Worm (Caenorhabditis elegans): ENCODE results near the gene gid-7.
A peak's percentile ranks its signal among the peaks of the same experiment; 100 is the strongest.

The gid-7 gene

DNA sequence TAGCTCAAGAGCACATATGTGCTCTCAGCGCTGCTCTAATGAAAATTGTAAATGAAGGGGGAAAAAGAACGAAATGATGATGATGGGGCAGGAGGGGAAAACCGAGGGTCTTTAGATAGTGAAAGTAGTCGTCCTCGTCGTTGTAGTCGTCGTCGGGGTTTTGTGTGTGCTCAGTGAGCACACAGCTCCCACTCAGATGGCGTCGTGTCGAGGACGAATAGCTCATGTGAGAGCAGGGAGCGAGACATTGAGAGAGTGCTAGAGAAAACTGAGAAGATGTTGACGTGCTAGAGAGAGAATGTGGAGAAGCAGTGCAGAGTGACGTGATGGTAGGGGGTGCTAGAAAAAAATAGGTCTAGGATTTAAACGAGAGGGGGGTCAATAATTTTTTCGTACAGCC is 39.1 kb downstream of the gid-7 start:
- TF ChIP-seq ces-1 (GFP tag; optimal IDR thresholded peaks at IDR 0.05) (peak; percentile 27), mab-5 (tag; optimal IDR thresholded peaks at IDR 0.05) (no peak), unc-120 (tag; optimal IDR thresholded peaks at IDR 0.05; ENCODE audit: poor library complexity, severe bottlenecking) (no peak)

DNA sequence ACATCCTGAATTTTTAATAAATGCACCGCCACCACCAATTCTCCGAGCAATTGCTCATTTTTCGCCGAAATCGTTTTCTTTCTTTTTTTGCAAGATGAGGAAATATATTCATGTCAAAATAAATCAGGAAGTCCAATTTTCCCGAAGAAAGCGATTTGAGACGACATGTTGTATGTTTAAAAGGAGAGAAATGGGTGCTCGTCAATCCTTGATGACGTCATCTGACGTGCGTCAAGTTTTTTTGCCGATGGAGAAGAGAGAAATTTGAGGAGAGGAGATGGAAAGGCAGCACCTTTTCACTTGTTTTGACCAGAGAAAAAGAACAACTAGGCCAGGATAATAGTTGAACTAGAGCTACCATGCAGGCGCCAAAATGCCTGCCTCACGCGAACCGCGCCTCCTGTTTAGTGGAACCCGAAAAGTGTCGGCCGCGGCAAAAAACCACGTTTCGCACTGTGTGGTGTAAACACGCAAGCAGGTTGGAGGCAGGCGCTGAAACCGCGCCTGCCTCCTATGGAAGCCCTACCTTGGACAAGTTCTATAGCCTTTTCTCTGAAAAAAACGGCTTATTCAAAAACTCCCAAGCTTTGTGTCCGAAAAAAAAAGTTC is 40.5 kb downstream of the gid-7 start:
- peak; percentile 40 for TF ChIP-seq unc-62 (GFP tag; optimal IDR thresholded peaks at IDR 0.05)
- no peak for TF ChIP-seq elt-1 (tag; optimal IDR thresholded peaks at IDR 0.05; ENCODE audit: borderline replicate concordance, insufficient read depth)
- no peak for TF ChIP-seq nhr-237 (tag; optimal IDR thresholded peaks at IDR 0.05)
- peak; percentile 10 for TF ChIP-seq ces-1 (GFP tag; optimal IDR thresholded peaks at IDR 0.05)

DNA sequence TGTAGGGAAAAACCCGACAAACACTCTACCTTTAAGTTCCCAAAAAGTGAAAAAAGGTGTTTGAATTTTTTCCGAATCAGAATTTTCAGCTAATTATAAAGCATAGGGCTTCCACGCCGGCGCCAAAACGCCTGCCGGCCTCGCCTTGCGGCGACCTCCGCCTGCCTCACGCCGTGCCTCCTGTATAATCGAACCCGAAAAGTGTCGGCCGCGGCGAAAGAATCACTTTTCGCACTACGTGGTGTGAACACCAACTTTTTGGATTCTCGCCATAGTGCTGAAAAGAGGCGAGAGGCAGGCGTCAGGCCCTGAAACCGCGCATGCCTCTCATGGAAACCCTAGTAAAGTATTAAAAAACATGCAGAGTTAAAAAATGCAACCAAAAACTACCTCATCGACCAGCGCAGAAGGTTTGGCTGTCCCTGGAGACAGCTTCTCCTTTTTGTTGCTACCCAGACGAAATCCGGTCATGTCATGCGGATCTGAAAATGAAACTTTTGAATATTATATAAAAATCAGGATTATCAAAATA is 41.3 kb downstream of the gid-7 start, which contains the start of gene nrsn-1:
TSS of gene nrsn-1 (minus strand) at position 482 of the 532 bp plus-strand sequence.
- TF ChIP-seq nhr-237 (tag; optimal IDR thresholded peaks at IDR 0.05) (no peak), drap-1 (GFP tag; optimal IDR thresholded peaks at IDR 0.05) (no peak), cnd-1 (tag; optimal IDR thresholded peaks at IDR 0.05) (no peak), elt-3 (tag; optimal IDR thresholded peaks at IDR 0.05) (no peak)

DNA sequence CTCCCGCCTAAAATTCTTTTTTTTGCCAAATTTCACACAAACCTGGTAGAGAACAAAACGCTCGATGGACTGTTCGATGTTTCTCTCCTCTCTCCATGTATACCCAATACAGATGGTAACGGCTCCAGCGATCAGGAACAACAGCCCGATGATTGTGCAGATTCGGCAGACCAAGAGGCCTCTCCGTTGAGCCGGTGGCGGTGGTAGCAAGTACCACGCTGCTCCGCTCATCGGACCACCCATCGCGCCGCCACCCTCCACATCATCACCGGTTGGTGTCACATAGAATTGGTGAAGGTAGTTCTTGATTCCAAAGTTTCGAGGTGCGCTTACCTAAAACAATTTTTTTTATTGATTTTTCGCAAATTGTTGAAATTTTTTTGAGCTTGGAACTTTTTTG is 42.1 kb downstream of the gid-7 start:
- TF ChIP-seq zip-8 (tag; optimal IDR thresholded peaks at IDR 0.05), result no peak
- TF ChIP-seq mls-2 (tag; optimal IDR thresholded peaks at IDR 0.05), result no peak
- no peak for TF ChIP-seq sptf-1 (tag; optimal IDR thresholded peaks at IDR 0.05)
- TF ChIP-seq nhr-28 (tag; optimal IDR thresholded peaks at IDR 0.05), result no peak
- TF ChIP-seq blmp-1 (tag; optimal IDR thresholded peaks at IDR 0.05), result no peak
- TF ChIP-seq nhr-76 (tag; optimal IDR thresholded peaks at IDR 0.05), result no peak
- TF ChIP-seq ceh-39 (tag; optimal IDR thresholded peaks at IDR 0.05), result no peak
- TF ChIP-seq hlh-1 (tag; optimal IDR thresholded peaks at IDR 0.05), result no peak
- no peak for TF ChIP-seq ham-2 (GFP tag; optimal IDR thresholded peaks at IDR 0.05)
- no peak for TF ChIP-seq nhr-2 (tag; optimal IDR thresholded peaks at IDR 0.05)
- TF ChIP-seq ces-1 (GFP tag; optimal IDR thresholded peaks at IDR 0.05), result no peak
- TF ChIP-seq mab-5 (tag; optimal IDR thresholded peaks at IDR 0.05), result no peak
- no peak for TF ChIP-seq unc-39 (tag; optimal IDR thresholded peaks at IDR 0.05)
- no peak for TF ChIP-seq nhr-237 (tag; optimal IDR thresholded peaks at IDR 0.05)
- no peak for TF ChIP-seq mep-1 (tag; optimal IDR thresholded peaks at IDR 0.05)
- TF ChIP-seq lin-13 (tag; optimal IDR thresholded peaks at IDR 0.05), result no peak
- TF ChIP-seq ceh-43 (GFP tag; optimal IDR thresholded peaks at IDR 0.05), result no peak

DNA sequence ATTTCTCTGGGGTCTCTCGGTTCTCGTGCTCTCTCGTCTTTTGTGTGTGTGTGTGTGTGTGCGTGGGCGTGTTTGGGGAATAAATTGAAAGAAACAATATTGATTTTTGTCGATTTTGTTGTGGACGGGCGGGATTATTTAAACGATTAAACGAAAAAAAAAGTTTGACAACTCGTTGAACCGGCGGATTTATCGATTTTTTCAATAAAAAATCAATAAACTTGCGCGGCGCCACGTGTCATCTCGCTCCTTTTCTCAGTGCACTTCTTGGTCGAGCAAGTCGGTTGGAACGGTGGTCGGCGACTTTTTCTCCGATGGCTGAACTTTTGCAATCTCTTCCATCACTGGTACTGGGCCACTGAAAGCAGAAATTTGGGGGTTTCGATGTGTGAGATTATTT is 43.9 kb downstream of the gid-7 start:
- TF ChIP-seq blmp-1 (tag; optimal IDR thresholded peaks at IDR 0.05), result no peak
- TF ChIP-seq lin-32 (GFP tag; optimal IDR thresholded peaks at IDR 0.05), result no peak
- TF ChIP-seq elt-1 (tag; optimal IDR thresholded peaks at IDR 0.05; ENCODE audit: borderline replicate concordance, insufficient read depth), result no peak
- TF ChIP-seq ceh-39 (tag; optimal IDR thresholded peaks at IDR 0.05), result no peak
- TF ChIP-seq bed-3 (GFP tag; optimal IDR thresholded peaks at IDR 0.05), result no peak
- TF ChIP-seq unc-39 (tag; optimal IDR thresholded peaks at IDR 0.05), result no peak
- no peak for TF ChIP-seq ham-2 (GFP tag; optimal IDR thresholded peaks at IDR 0.05)
- TF ChIP-seq ztf-11 (tag; optimal IDR thresholded peaks at IDR 0.05), result no peak
- no peak for TF ChIP-seq nhr-28 (tag; optimal IDR thresholded peaks at IDR 0.05)
- TF ChIP-seq mep-1 (tag; optimal IDR thresholded peaks at IDR 0.05), result no peak
- TF ChIP-seq nhr-76 (tag; optimal IDR thresholded peaks at IDR 0.05), result no peak
- no peak for TF ChIP-seq nhr-12 (tag; optimal IDR thresholded peaks at IDR 0.05)
- TF ChIP-seq hlh-1 (tag; optimal IDR thresholded peaks at IDR 0.05), result no peak
- TF ChIP-seq nhr-2 (tag; optimal IDR thresholded peaks at IDR 0.05), result no peak
- TF ChIP-seq cnd-1 (tag; optimal IDR thresholded peaks at IDR 0.05), result no peak
- no peak for TF ChIP-seq lsy-2 (tag; optimal IDR thresholded peaks at IDR 0.05)
- no peak for TF ChIP-seq sptf-1 (tag; optimal IDR thresholded peaks at IDR 0.05)
- no peak for TF ChIP-seq nhr-237 (tag; optimal IDR thresholded peaks at IDR 0.05)

DNA sequence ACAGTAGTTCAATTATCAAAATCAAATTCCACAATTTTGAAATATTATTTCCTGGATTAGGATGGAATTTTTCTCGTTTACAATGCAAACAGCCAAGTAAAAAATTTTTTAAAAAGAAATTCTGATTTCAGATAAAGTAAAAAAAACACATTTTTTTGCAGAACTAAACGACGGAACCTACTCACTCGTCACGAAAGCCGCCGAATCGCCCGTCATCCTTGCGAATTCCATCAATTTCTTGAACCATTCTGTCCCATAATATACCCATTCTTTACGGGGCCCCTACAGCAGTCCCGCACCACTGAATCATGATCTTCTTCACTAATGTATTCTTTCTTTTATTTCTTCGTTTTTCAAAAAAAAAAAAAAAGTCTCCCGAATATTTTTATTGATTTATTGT is 44.7 kb downstream of the gid-7 start:
- TF ChIP-seq ceh-43 (GFP tag; optimal IDR thresholded peaks at IDR 0.05), result no peak
- TF ChIP-seq ceh-39 (tag; optimal IDR thresholded peaks at IDR 0.05), result no peak
- no peak for TF ChIP-seq cnd-1 (tag; optimal IDR thresholded peaks at IDR 0.05)
- TF ChIP-seq nhr-28 (tag; optimal IDR thresholded peaks at IDR 0.05), result no peak
- TF ChIP-seq lin-13 (tag; optimal IDR thresholded peaks at IDR 0.05), result no peak
- TF ChIP-seq elt-1 (tag; optimal IDR thresholded peaks at IDR 0.05; ENCODE audit: borderline replicate concordance, insufficient read depth), result no peak
- TF ChIP-seq blmp-1 (tag; optimal IDR thresholded peaks at IDR 0.05), result no peak
- TF ChIP-seq unc-62 (GFP tag; optimal IDR thresholded peaks at IDR 0.05), result no peak
- no peak for TF ChIP-seq nhr-237 (tag; optimal IDR thresholded peaks at IDR 0.05)
- TF ChIP-seq lsy-2 (tag; optimal IDR thresholded peaks at IDR 0.05), result no peak
- TF ChIP-seq sem-2 (GFP tag; optimal IDR thresholded peaks at IDR 0.05), result no peak
- TF ChIP-seq ceh-83 (GFP tag; optimal IDR thresholded peaks at IDR 0.05), result no peak
- no peak for TF ChIP-seq mls-2 (tag; optimal IDR thresholded peaks at IDR 0.05)
- TF ChIP-seq mab-5 (tag; optimal IDR thresholded peaks at IDR 0.05), result no peak
- TF ChIP-seq mep-1 (tag; optimal IDR thresholded peaks at IDR 0.05), result no peak
- no peak for TF ChIP-seq unc-120 (tag; optimal IDR thresholded peaks at IDR 0.05; ENCODE audit: poor library complexity, severe bottlenecking)
- TF ChIP-seq ces-1 (GFP tag; optimal IDR thresholded peaks at IDR 0.05), result no peak
- TF ChIP-seq flh-1 (GFP tag; optimal IDR thresholded peaks at IDR 0.05), result no peak

Data from whole organism, mixed stage, embryonic.